Worm (Caenorhabditis elegans) whole organism, young adult: Measurements from ENCODE around the gene E01G4.5.

Experiments
- B0261.1 ChIP-seq: sonication (generic microtip); optimal IDR thresholded peaks from 2 replicates; lab custom pipeline; 2016; ENCODE audit warnings: mild to moderate bottlenecking, missing genetic modification characterization, moderate library complexity, missing compliant biosample characterization
- B0336.3 ChIP-seq: fragments of 200-800 bp; sonication (Bioruptor generic); IDR thresholded peaks from 2 replicates; pipeline ENCODE4 v1.3.6; 2022; ENCODE audit warnings: missing genetic modification characterization, missing compliant biosample characterization
- F23B12.7 ChIP-seq: sonication (generic microtip); optimal IDR thresholded peaks from 2 replicates; lab custom pipeline; 2017; ENCODE audit warnings: missing genetic modification characterization, mild to moderate bottlenecking, missing compliant biosample characterization, antibody characterized with exemption, moderate library complexity; ENCODE audit not compliant: insufficient read depth
- F33H1.4 ChIP-seq: fragments of 200-800 bp; sonication (Bioruptor generic); IDR thresholded peaks from 2 replicates; pipeline ENCODE4 v1.3.6; 2022; ENCODE audit warnings: missing genetic modification reagents, missing genetic modification characterization, missing compliant biosample characterization
- F39B2.1 ChIP-seq: fragments of 200-800 bp; sonication (Bioruptor generic); IDR thresholded peaks from 2 replicates; pipeline ENCODE4 v1.3.6; 2022; ENCODE audit warnings: missing genetic modification reagents, missing genetic modification characterization, missing compliant biosample characterization
- F55B11.4 ChIP-seq: sonication (generic microtip); optimal IDR thresholded peaks from 2 replicates; lab custom pipeline; 2016; ENCODE audit warnings: missing compliant biosample characterization, missing genetic modification characterization, borderline replicate concordance; ENCODE audit not compliant: insufficient read depth
- K11D2.4 ChIP-seq: fragments of 200-800 bp; sonication (Bioruptor generic); IDR thresholded peaks from 2 replicates; pipeline ENCODE4 v1.3.6; 2022; ENCODE audit warnings: missing genetic modification reagents, missing genetic modification characterization, missing compliant biosample characterization
- K12H6.12 ChIP-seq: fragments of 200-800 bp; sonication (Bioruptor generic); optimal IDR thresholded peaks from 2 replicates; lab custom pipeline; 2018; ENCODE audit warnings: mild to moderate bottlenecking, missing genetic modification characterization, missing compliant biosample characterization
- T26A5.8 ChIP-seq: sonication (generic microtip); optimal IDR thresholded peaks from 2 replicates; lab custom pipeline; 2016; ENCODE audit warnings: missing genetic modification characterization, missing compliant biosample characterization
- Y56A3A.18 ChIP-seq: fragments of 200-800 bp; sonication (Bioruptor generic); IDR thresholded peaks from 2 replicates; pipeline ENCODE4 v1.3.6; 2022; ENCODE audit warnings: missing genetic modification reagents, missing genetic modification characterization, missing compliant biosample characterization
- Y79H2A.3 ChIP-seq: fragments of 200-800 bp; sonication (Bioruptor generic); conservative IDR thresholded peaks from 2 replicates; pipeline ENCODE4 v1.3.6; 2022; ENCODE audit warnings: missing genetic modification reagents, missing genetic modification characterization, missing compliant biosample characterization
- ceh-100 ChIP-seq: fragments of 200-800 bp; sonication (Bioruptor generic); IDR thresholded peaks from 2 replicates; pipeline ENCODE4 v1.3.6; 2022; ENCODE audit warnings: missing genetic modification reagents, missing genetic modification characterization, missing compliant biosample characterization
- dox-1 ChIP-seq: fragments of 200-800 bp; sonication (Bioruptor generic); IDR thresholded peaks from 2 replicates; pipeline ENCODE4 v1.3.6; 2022; ENCODE audit warnings: missing genetic modification reagents, missing genetic modification characterization, missing compliant biosample characterization
- dpff-1 ChIP-seq: sonication (generic microtip); optimal IDR thresholded peaks from 2 replicates; lab custom pipeline; 2017; ENCODE audit warnings: mild to moderate bottlenecking, missing genetic modification characterization, missing compliant biosample characterization
- egl-18 ChIP-seq: fragments of 200-800 bp; sonication (Bioruptor generic); IDR thresholded peaks from 2 replicates; pipeline ENCODE4 v1.3.6; 2022; ENCODE audit warnings: missing genetic modification reagents, missing genetic modification characterization, missing compliant biosample characterization
- egrh-3 ChIP-seq: fragments of 200-800 bp; sonication (Bioruptor generic); IDR thresholded peaks from 2 replicates; pipeline ENCODE4 v1.3.6; 2022; ENCODE audit warnings: missing genetic modification reagents, missing genetic modification characterization, missing compliant biosample characterization
- fkh-3 ChIP-seq: sonication (generic microtip); optimal IDR thresholded peaks from 2 replicates; lab custom pipeline; 2016; ENCODE audit warnings: mild to moderate bottlenecking, missing genetic modification characterization, missing compliant biosample characterization
- gei-17 ChIP-seq: fragments of 200-800 bp; sonication (Bioruptor generic); optimal IDR thresholded peaks from 2 replicates; lab custom pipeline; 2018; ENCODE audit warnings: mild to moderate bottlenecking, missing genetic modification characterization, missing compliant biosample characterization
- him-1 ChIP-seq: sonication (generic microtip); optimal IDR thresholded peaks from 2 replicates; lab custom pipeline; 2016; ENCODE audit warnings: missing genotype, missing genetic modification reagents, missing genetic modification characterization, missing compliant biosample characterization
- hlh-26 ChIP-seq: fragments of 200-800 bp; sonication (Bioruptor generic); conservative IDR thresholded peaks from 2 replicates; pipeline ENCODE4 v1.3.6; 2022; ENCODE audit warnings: missing genetic modification reagents, missing genetic modification characterization, missing compliant biosample characterization
- hrde-1 ChIP-seq: sonication (generic microtip); optimal IDR thresholded peaks from 2 replicates; lab custom pipeline; 2016; ENCODE audit warnings: missing genetic modification characterization, mild to moderate bottlenecking, missing compliant biosample characterization, moderate library complexity, missing genotype, missing genetic modification reagents, borderline replicate concordance
- let-526 ChIP-seq: fragments of 200-800 bp; sonication (Bioruptor generic); IDR thresholded peaks from 2 replicates; pipeline ENCODE4 v1.3.6; 2022; ENCODE audit warnings: missing genetic modification reagents, missing genetic modification characterization, missing compliant biosample characterization
- let-607 ChIP-seq, 2 experiments: fragments of 200-800 bp in 1 of 2; sonication (Bioruptor generic) in 1 of 2; sonication (generic microtip) in 1 of 2; optimal IDR thresholded peaks; 2 replicates each; lab custom pipeline; 2016 to 2018; ENCODE audit warnings: mild to moderate bottlenecking in 2 of 2, missing compliant biosample characterization in 2 of 2, missing genetic modification characterization in 2 of 2, moderate library complexity in 2 of 2, missing genotype in 1 of 2
- lin-54 ChIP-seq: fragments of 200-800 bp; sonication (Bioruptor generic); optimal IDR thresholded peaks from 2 replicates; lab custom pipeline; 2018; ENCODE audit warnings: mild to moderate bottlenecking, missing genetic modification characterization, missing compliant biosample characterization
- madf-10 ChIP-seq: sonication (generic microtip); optimal IDR thresholded peaks from 2 replicates; lab custom pipeline; 2016; ENCODE audit warnings: mild to moderate bottlenecking, missing genetic modification characterization, missing compliant biosample characterization
- madf-3 ChIP-seq: fragments of 200-800 bp; sonication (Bioruptor generic); IDR thresholded peaks from 2 replicates; pipeline ENCODE4 v1.3.6; 2022; ENCODE audit warnings: missing genetic modification reagents, missing genetic modification characterization, missing compliant biosample characterization
- mxl-1 ChIP-seq: sonication (generic microtip); optimal IDR thresholded peaks from 2 replicates; lab custom pipeline; 2016; ENCODE audit warnings: missing genetic modification characterization, missing compliant biosample characterization
- nfya-1 ChIP-seq: sonication (generic microtip); optimal IDR thresholded peaks from 2 replicates; lab custom pipeline; 2017; ENCODE audit warnings: antibody characterized with exemption, missing compliant biosample characterization, missing genetic modification characterization, borderline replicate concordance; ENCODE audit not compliant: insufficient read depth
- nfya-2 ChIP-seq: fragments of 200-800 bp; sonication (Bioruptor generic); IDR thresholded peaks from 2 replicates; pipeline ENCODE4 v1.3.6; 2022; ENCODE audit warnings: missing genetic modification reagents, missing genetic modification characterization, missing compliant biosample characterization
- nhr-120 ChIP-seq: fragments of 200-800 bp; sonication (Bioruptor generic); IDR thresholded peaks from 2 replicates; pipeline ENCODE4 v1.3.6; 2022; ENCODE audit warnings: missing genetic modification characterization, missing compliant biosample characterization
- pbrm-1 ChIP-seq: fragments of 200-800 bp; sonication (Bioruptor generic); IDR thresholded peaks from 2 replicates; pipeline ENCODE4 v1.3.6; 2022; ENCODE audit warnings: missing genetic modification reagents, missing genetic modification characterization, missing compliant biosample characterization
- rpc-1 ChIP-seq, 2 experiments: fragments of 150-350 bp in 1 of 2; sonication (generic microtip) in 1 of 2; optimal IDR thresholded peaks; 2 replicates each; lab custom pipeline; 2014 to 2018; ENCODE audit warnings: missing biosample characterization in 1 of 2, missing genetic modification characterization in 1 of 2, missing genetic modification reagents in 1 of 2, missing genotype in 1 of 2
- sdz-38 ChIP-seq: sonication (generic microtip); optimal IDR thresholded peaks from 2 replicates; lab custom pipeline; 2016; ENCODE audit warnings: missing genotype, missing genetic modification characterization, missing compliant biosample characterization
- snpc-1.1 ChIP-seq: sonication (generic microtip); optimal IDR thresholded peaks from 2 replicates; lab custom pipeline; 2017; ENCODE audit warnings: missing genetic modification characterization, mild to moderate bottlenecking, missing compliant biosample characterization, antibody characterized with exemption, moderate library complexity, missing genotype, missing genetic modification reagents; ENCODE audit not compliant: insufficient read depth
- somi-1 ChIP-seq: fragments of 200-800 bp; sonication (Bioruptor generic); optimal IDR thresholded peaks from 2 replicates; lab custom pipeline; 2018; ENCODE audit warnings: mild to moderate bottlenecking, missing genetic modification characterization, missing compliant biosample characterization
- tbx-9 ChIP-seq: sonication (generic microtip); optimal IDR thresholded peaks from 2 replicates; lab custom pipeline; 2016; ENCODE audit warnings: borderline replicate concordance, missing genetic modification characterization, inconsistent platforms, missing compliant biosample characterization
- unc-130 ChIP-seq: sonication (generic microtip); optimal IDR thresholded peaks from 2 replicates; lab custom pipeline; 2016; ENCODE audit warnings: missing genetic modification reagents, missing genetic modification characterization, missing compliant biosample characterization
- unc-62 ChIP-seq: fragments of 150-350 bp; optimal IDR thresholded peaks from 2 replicates; lab custom pipeline; 2014; ENCODE audit warnings: missing biosample characterization, missing genetic modification reagents, missing genetic modification characterization
- xnd-1 ChIP-seq: sonication (generic microtip); optimal IDR thresholded peaks from 2 replicates; lab custom pipeline; 2016; ENCODE audit warnings: missing genotype, missing genetic modification reagents, missing genetic modification characterization, missing compliant biosample characterization
- zfh-2 ChIP-seq: fragments of 200-800 bp; sonication (Bioruptor generic); conservative IDR thresholded peaks from 2 replicates; pipeline ENCODE4 v1.3.6; 2022; ENCODE audit warnings: missing genetic modification reagents, missing genetic modification characterization, missing compliant biosample characterization
- ztf-26 ChIP-seq: sonication (generic microtip); optimal IDR thresholded peaks from 2 replicates; lab custom pipeline; 2017; ENCODE audit warnings: missing genetic modification characterization, missing compliant biosample characterization
- ztf-6 ChIP-seq: fragments of 200-800 bp; sonication (Bioruptor generic); IDR thresholded peaks from 2 replicates; pipeline ENCODE4 v1.3.6; 2022; ENCODE audit warnings: missing genetic modification reagents, missing genetic modification characterization, missing compliant biosample characterization

E01G4.5 gene

DNA sequence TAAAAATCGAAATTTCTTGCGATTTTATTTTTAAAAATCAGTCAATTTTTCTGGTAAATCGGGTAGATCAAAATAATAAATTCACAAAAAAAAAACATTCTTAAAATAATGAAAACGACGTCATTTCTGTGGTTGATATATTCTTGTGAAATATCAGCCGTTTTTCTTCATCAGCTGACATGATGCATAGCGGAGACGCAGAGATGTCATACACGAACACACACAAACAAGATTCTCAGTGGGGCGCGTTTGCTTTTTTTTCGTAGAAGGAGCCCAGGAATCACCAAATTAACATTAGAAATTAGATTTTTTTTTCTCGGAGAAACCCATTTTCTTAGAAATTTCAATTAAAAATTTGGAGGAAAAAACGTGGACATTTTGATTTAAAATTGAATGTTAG, 24.5 kb upstream of the E01G4.5 start (continued):
- no peak for TF ChIP-seq fkh-3 (tag; lab: Kevin White, UChicago)
- TF ChIP-seq ztf-26 = peak; percentile 53
- TF ChIP-seq somi-1 (GFP tag; lab: Kevin White, UChicago) = peak; percentile 16
- TF ChIP-seq him-1 (tag; lab: Kevin White, UChicago) = no peak
- no peak for TF ChIP-seq xnd-1
- TF ChIP-seq K12H6.12 (tag; lab: Kevin White, UChicago) = peak; percentile 51
- 0 out of 2 replicates have a peak, but pooled peaks have one; percentile 16 for TF ChIP-seq ceh-100 (GFP tag; lab: Robert Waterston, UW)
- TF ChIP-seq Y79H2A.3 (GFP tag; lab: Robert Waterston, UW) = no peak
- TF ChIP-seq K11D2.4 (GFP tag; lab: Robert Waterston, UW) = no peak
- no peak for TF ChIP-seq B0261.1
- no peak for TF ChIP-seq T26A5.8 (tag; lab: Kevin White, UChicago)
- TF ChIP-seq B0336.3 (GFP tag; lab: Robert Waterston, UW) = 0 out of 2 replicates have a peak, but pooled peaks have one; percentile 18
- no peak for TF ChIP-seq unc-62 (GFP tag; lab: Kevin White, UChicago)
- no peak for TF ChIP-seq nfya-1 (tag; lab: Kevin White, UChicago)
- TF ChIP-seq hrde-1 (tag; lab: Kevin White, UChicago) = no peak

DNA sequence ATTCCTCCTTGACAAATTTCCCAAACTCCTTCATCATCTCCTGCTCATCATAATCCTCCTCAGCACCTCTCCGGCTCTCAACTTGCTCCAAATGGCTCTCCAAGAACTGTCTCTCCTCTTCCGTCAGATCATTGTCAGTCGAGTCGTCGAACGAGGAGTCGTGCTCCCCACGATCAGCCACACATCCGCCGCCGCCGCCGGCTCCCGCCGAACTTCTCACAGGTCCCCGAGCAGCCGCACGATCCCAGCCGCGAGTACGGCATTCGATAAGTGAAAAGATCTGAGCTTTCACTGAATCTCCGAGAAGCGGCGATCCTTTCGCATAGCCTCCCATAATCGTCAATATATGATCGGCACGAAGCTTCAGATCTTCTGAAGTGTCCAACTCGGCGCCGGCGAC, 20.9 kb upstream of the E01G4.5 start:
- TF ChIP-seq mxl-1 (tag; lab: Kevin White, UChicago) (no peak), madf-3 (GFP tag; lab: Robert Waterston, UW) (no peak), Y79H2A.3 (GFP tag; lab: Robert Waterston, UW) (no peak), F55B11.4 (tag; lab: Kevin White, UChicago) (no peak), zfh-2 (GFP tag; lab: Robert Waterston, UW) (peak; percentile 88), rpc-1 (optimal IDR thresholded peaks at IDR 0.05; lab: Kevin White, UChicago) (no peak), rpc-1 (tag; optimal IDR thresholded peaks at IDR 0.05; lab: Kevin White, UChicago) (no peak), let-526 (GFP tag; lab: Robert Waterston, UW) (no peak), F39B2.1 (GFP tag; lab: Robert Waterston, UW) (no peak), egrh-3 (peak; percentile 75; the same call in 1 of the 2 replicates), gei-17 (GFP tag; lab: Kevin White, UChicago) (no peak), ztf-6 (GFP tag; lab: Robert Waterston, UW) (no peak)

DNA sequence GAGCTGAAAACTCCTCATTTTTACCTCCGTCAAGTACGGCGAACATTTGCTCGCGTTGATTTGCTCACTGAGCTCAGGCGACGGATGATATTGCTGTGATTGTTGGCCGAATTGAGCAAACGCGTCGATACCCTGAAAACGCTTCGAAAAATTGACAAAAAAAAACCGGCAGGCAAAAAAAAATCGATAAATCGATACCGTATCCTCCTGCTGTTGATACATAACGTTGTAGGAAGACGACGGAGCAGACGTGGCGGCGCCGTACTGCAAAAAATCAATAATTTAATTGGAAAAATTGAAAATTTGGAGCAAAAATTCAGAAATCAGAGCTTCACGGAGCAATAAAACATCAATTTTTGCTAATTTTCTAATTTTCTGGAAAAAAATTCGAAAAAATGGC, 17.4 kb upstream of the E01G4.5 start:
- TF ChIP-seq Y56A3A.18 (no peak), unc-130 (GFP tag; lab: Kevin White, UChicago) (no peak), nhr-120 (GFP tag; lab: Robert Waterston, UW) (no peak), hlh-26 (no peak), sdz-38 (tag; lab: Kevin White, UChicago) (no peak), lin-54 (no peak), dox-1 (GFP tag; lab: Robert Waterston, UW) (no peak), nfya-2 (GFP tag; lab: Robert Waterston, UW) (no peak), F23B12.7 (tag; lab: Kevin White, UChicago) (no peak)

DNA sequence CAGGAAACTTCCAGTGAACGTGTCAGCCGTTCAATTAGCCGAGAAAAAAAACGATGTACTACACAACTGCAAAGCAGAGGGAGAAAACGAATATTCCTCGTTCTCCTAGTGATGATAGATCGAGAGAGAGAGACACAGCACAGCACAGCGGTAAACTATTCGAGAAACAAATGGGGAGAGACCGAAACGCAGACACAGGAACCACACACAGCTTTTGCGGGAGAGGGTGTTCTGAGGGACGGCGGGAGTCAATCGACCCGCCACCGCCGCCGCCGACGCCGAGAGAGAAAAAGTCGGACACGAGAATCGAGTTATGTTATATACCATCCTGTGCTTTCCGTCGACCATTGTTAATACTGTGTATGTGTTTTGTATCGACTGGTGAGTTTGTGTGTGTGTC, 15.6 kb upstream of the E01G4.5 start:
- TF ChIP-seq dpff-1 (tag; lab: Kevin White, UChicago) = no peak
- TF ChIP-seq mxl-1 (tag; lab: Kevin White, UChicago) = no peak
- TF ChIP-seq snpc-1.1 (tag; lab: Kevin White, UChicago) = no peak
- TF ChIP-seq F55B11.4 (tag; lab: Kevin White, UChicago) = no peak
- no peak for TF ChIP-seq F33H1.4 (GFP tag; lab: Robert Waterston, UW)
- no peak for TF ChIP-seq tbx-9 (tag; lab: Kevin White, UChicago)
- no peak for TF ChIP-seq madf-3 (GFP tag; lab: Robert Waterston, UW)
- TF ChIP-seq pbrm-1 (GFP tag; lab: Robert Waterston, UW) = no peak
- TF ChIP-seq egrh-3 = 0 out of 2 replicates have a peak, but pooled peaks have one; percentile 19
- TF ChIP-seq egl-18 = no peak
- TF ChIP-seq madf-10 (tag; lab: Kevin White, UChicago) = no peak
- TF ChIP-seq ztf-26 = no peak
- no peak for TF ChIP-seq nfya-1 (tag; lab: Kevin White, UChicago)
- TF ChIP-seq unc-130 (GFP tag; lab: Kevin White, UChicago) = no peak
- peak in 1 of 2 experiments; percentile 10 for TF ChIP-seq let-607 (tag; optimal IDR thresholded peaks at IDR 0.05; lab: Kevin White, UChicago)
